Worm (Caenorhabditis elegans): Measurements from ENCODE around the gene C49C8.1.
A peak's percentile ranks its signal among the peaks of the same experiment; 100 is the strongest.

The C49C8.1 gene

ce11 chrIV:8665778-8666177, 11.4 kb downstream of the C49C8.1 start:
- TF ChIP-seq Y75B8A.6 (GFP tag; IDR thresholded peaks at IDR 0.05) = no peak
- no peak for TF ChIP-seq zip-2 (tag; optimal IDR thresholded peaks at IDR 0.05)
- TF ChIP-seq mdl-1 (tag; optimal IDR thresholded peaks at IDR 0.05) = no peak
- TF ChIP-seq T20F7.1 (GFP tag; optimal IDR thresholded peaks at IDR 0.05) = peak; percentile 89
- TF ChIP-seq R02D3.7 (tag; optimal IDR thresholded peaks at IDR 0.05) = peak; percentile 47
- peak; percentile 99 for TF ChIP-seq Y48G9A.11 (GFP tag; IDR thresholded peaks at IDR 0.05)

ce11 chrIV:8667155-8667554, 12.8 kb downstream of the C49C8.1 start:
- peak; percentile 57 for TF ChIP-seq Y48G9A.11 (GFP tag; IDR thresholded peaks at IDR 0.05)
- TF ChIP-seq set-16 (GFP tag; IDR thresholded peaks at IDR 0.05) = peak; percentile 92; the same call in 1 of the 2 replicates

ce11 chrIV:8668635-8669034, 14.3 kb downstream of the C49C8.1 start, which contains the start of gene cdh-5:
Gene cdh-5, plus strand, starts transcription at chrIV:8668935.
- TF ChIP-seq nhr-77 (tag; optimal IDR thresholded peaks at IDR 0.05) (no peak), ztf-7 (tag; optimal IDR thresholded peaks at IDR 0.05) (no peak), tra-1 (GFP tag; IDR thresholded peaks at IDR 0.05) (no peak), hlh-30 (tag; optimal IDR thresholded peaks at IDR 0.05; ENCODE audit: insufficient read depth) (no peak), F37D6.2 (tag; optimal IDR thresholded peaks at IDR 0.05) (no peak), Y48G9A.11 (GFP tag; IDR thresholded peaks at IDR 0.05) (no peak), ZK546.5 (tag; optimal IDR thresholded peaks at IDR 0.05) (no peak), mep-1 (tag; optimal IDR thresholded peaks at IDR 0.05) (no peak), ztf-11 (tag; optimal IDR thresholded peaks at IDR 0.05) (no peak), set-16 (GFP tag; IDR thresholded peaks at IDR 0.05) (no peak), F26F4.8 (GFP tag; conservative IDR thresholded peaks at IDR 0.05) (no peak), nhr-237 (tag; optimal IDR thresholded peaks at IDR 0.05) (no peak)

- TF ChIP-seq ces-1 (GFP tag; optimal IDR thresholded peaks at IDR 0.05) = no peak
- TF ChIP-seq unc-62 (GFP tag; optimal IDR thresholded peaks at IDR 0.05 in 1 of 2) = peak in 1 of 2 experiments; percentile 93
- TF ChIP-seq unc-62 (tag; optimal IDR thresholded peaks at IDR 0.05) = no peak
- no peak for TF ChIP-seq lin-29 (GFP tag; IDR thresholded peaks at IDR 0.05)
- no peak for TF ChIP-seq ceh-28 (tag; optimal IDR thresholded peaks at IDR 0.05)
- TF ChIP-seq lin-13 (GFP tag; optimal IDR thresholded peaks at IDR 0.05) = no peak
- no peak for TF ChIP-seq unc-130 (GFP tag; optimal IDR thresholded peaks at IDR 0.05)
- no peak for TF ChIP-seq tra-1 (GFP tag; IDR thresholded peaks at IDR 0.05)
- no peak for TF ChIP-seq nhr-48 (tag; optimal IDR thresholded peaks at IDR 0.05)
Observed at ce11 chrIV:8673733-8674375, 19.5 kb downstream of the C49C8.1 start.

- no peak for TF ChIP-seq dmd-6 (GFP tag; IDR thresholded peaks at IDR 0.05)
- no peak for TF ChIP-seq ama-1 (optimal IDR thresholded peaks at IDR 0.05)
- TF ChIP-seq daf-19 (GFP tag; conservative IDR thresholded peaks at IDR 0.05) = no peak
- TF ChIP-seq ceh-62 (tag; optimal IDR thresholded peaks at IDR 0.05) = no peak
- no peak for TF ChIP-seq daf-8 (GFP tag; IDR thresholded peaks at IDR 0.05)
- no peak for TF ChIP-seq mdt-29 (GFP tag; IDR thresholded peaks at IDR 0.05)
- TF ChIP-seq nhr-10 (tag; optimal IDR thresholded peaks at IDR 0.05) = no peak
- no peak for TF ChIP-seq nhr-76 (tag; optimal IDR thresholded peaks at IDR 0.05)
- no peak for TF ChIP-seq dve-1 (tag; optimal IDR thresholded peaks at IDR 0.05; ENCODE audit: insufficient read depth)
- no peak for TF ChIP-seq F37D6.2 (tag; optimal IDR thresholded peaks at IDR 0.05)
Observed at ce11 chrIV:8677303-8677702, 22.9 kb downstream of the C49C8.1 start, which contains the start of gene F08B4.8. Gene F08B4.8, plus strand, starts transcription at chrIV:8677603.

Data from whole organism, L4 larva.